Worm (Caenorhabditis elegans): ENCODE results near the gene C39D10.1.

DNA sequence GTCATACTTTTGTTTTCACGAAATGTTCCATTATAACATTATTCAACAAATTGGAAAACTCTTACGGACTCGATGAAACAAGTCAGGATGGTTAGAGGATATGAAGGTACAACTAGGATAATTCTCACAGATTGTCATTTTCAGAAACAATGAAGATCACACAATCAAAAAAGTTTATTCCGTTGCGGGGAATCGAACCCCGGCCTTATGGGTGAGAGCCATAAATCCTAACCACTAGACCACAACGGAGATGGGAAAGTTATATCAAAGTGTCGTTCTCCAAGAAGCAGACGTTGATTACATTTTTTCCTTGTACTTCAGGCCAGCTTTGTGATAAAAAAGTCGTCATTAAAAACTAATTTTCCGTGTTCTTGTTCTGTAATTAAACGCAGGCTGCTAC is 8.6 kb upstream of the C39D10.1 start:
- TF ChIP-seq unc-39 (tag; optimal IDR thresholded peaks at IDR 0.05) (no peak), F44E2.7 (GFP tag; IDR thresholded peaks at IDR 0.05) (no peak), ztf-11 (tag; optimal IDR thresholded peaks at IDR 0.05) (no peak), F49E8.2 (tag; optimal IDR thresholded peaks at IDR 0.05; ENCODE audit: borderline replicate concordance) (peak; percentile 31), dpl-1 (GFP tag; optimal IDR thresholded peaks at IDR 0.05) (no peak), unc-130 (GFP tag; optimal IDR thresholded peaks at IDR 0.05) (peak; percentile 41), unc-62 (GFP tag; optimal IDR thresholded peaks at IDR 0.05 in 1 of 2) (no peak), unc-62 (tag; optimal IDR thresholded peaks at IDR 0.05) (no peak), Y75B8A.6 (GFP tag; IDR thresholded peaks at IDR 0.05) (peak; percentile 38; the same call in 1 of the 2 replicates), F10B5.3 (tag; optimal IDR thresholded peaks at IDR 0.05) (no peak), daf-16 (GFP tag; optimal IDR thresholded peaks at IDR 0.05) (peak in 1 of 2 experiments; percentile 47), daf-16 (tag; optimal IDR thresholded peaks at IDR 0.05) (peak; percentile 59)
